Fruit fly (Drosophila melanogaster) whole organism: ENCODE measurements around the gene CG14132.

Experiments
- CG8478 ChIP-seq: fragments of >200 bp; optimal IDR thresholded peaks from 2 replicates; lab custom pipeline; 2018; ENCODE audit warnings: inconsistent platforms
- Dll ChIP-seq: fragments of >200 bp; optimal IDR thresholded peaks from 2 replicates; lab custom pipeline; 2017
- EcR ChIP-seq, 2 experiments: fragments of >200 bp; optimal IDR thresholded peaks; 2 replicates each; lab custom pipeline; 2017; ENCODE audit warnings: missing biosample characterization in 2 of 2, missing genetic modification characterization in 2 of 2, missing genetic modification reagents in 2 of 2
- pan ChIP-seq: fragments of >200 bp; optimal IDR thresholded peaks from 2 replicates; lab custom pipeline; 2017
- psq ChIP-seq: fragments of >200 bp; optimal IDR thresholded peaks from 2 replicates; lab custom pipeline; 2017
- usp ChIP-seq: fragments of >200 bp; optimal IDR thresholded peaks from 2 replicates; lab custom pipeline; 2017; ENCODE audit warnings: missing biosample characterization, missing genetic modification characterization, mixed read lengths

DNA sequence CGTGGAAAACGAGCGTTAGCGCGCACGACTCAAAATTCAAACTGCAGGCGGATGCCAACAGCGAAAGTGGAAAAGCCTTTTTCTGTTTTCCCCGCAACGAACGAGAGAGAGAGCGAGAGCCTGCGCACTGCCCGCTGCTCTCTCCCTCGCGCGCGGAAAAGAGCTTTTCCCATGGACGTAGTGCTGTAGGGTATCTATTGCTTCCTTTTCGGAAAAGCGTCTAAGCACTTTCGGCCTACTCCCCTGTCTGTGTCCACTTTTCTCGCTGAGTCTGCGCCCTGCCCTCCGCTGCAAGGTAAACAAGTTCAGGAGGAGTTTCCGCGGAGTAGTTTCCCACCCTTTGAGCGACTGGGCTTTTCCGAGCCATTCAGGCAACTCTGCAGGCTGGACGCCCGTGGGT is 34.8 kb downstream of the CG14132 start, which contains the start of gene CG32085:
- TF ChIP-seq psq (lab: Kevin White, UChicago) (no peak), Dll (peak; percentile 60), pan (lab: Kevin White, UChicago) (no peak), EcR (GFP tag; optimal IDR thresholded peaks at IDR 0.05; lab: Kevin White, UChicago) (no peak), usp (no peak), CG8478 (no peak)
